Fruit fly (Drosophila melanogaster): ENCODE data around the gene Gmd.

Gmd gene

dm6 chr2L:4999389-5000032 is 22.7 kb upstream of the Gmd start (continued):
- TF ChIP-seq tio (GFP tag; optimal IDR thresholded peaks at IDR 0.05) (peak; percentile 51), ap (GFP tag; IDR thresholded peaks at IDR 0.05) (peak; percentile 49; the same call in 1 of the 2 replicates), CG30431 (GFP tag; optimal IDR thresholded peaks at IDR 0.05) (peak; percentile 70), Asciz (GFP tag; optimal IDR thresholded peaks at IDR 0.05) (peak; percentile 52), pho (GFP tag; optimal IDR thresholded peaks at IDR 0.05) (peak; percentile 2), shn (GFP tag; optimal IDR thresholded peaks at IDR 0.05) (peak; percentile 47), CG18262 (tag; optimal IDR thresholded peaks at IDR 0.05) (peak; percentile 65), br (optimal IDR thresholded peaks at IDR 0.05) (no peak), CG9932 (GFP tag; IDR thresholded peaks at IDR 0.05) (peak; percentile 73), CG34422 (GFP tag; IDR thresholded peaks at IDR 0.05) (peak; percentile 74; the same call in 2 of the 3 replicates), inv (GFP tag; IDR thresholded peaks at IDR 0.05; ENCODE audit: partially characterized antibody) (no peak), CG4730 (GFP tag; IDR thresholded peaks at IDR 0.05) (peak; percentile 49; the same call in 1 of the 2 replicates), oc (tag; optimal IDR thresholded peaks at IDR 0.05) (peak; percentile 17), MESR4 (GFP tag; optimal IDR thresholded peaks at IDR 0.05) (no peak), Nf-YC (tag; optimal IDR thresholded peaks at IDR 0.05) (peak; percentile 1), CG1647 (GFP tag; optimal IDR thresholded peaks at IDR 0.05) (peak; percentile 36), CG13894 (tag; optimal IDR thresholded peaks at IDR 0.05) (peak; percentile 33), pum (GFP tag; optimal IDR thresholded peaks at IDR 0.05) (peak; percentile 43), Chrac-16 (GFP tag; optimal IDR thresholded peaks at IDR 0.05) (peak; percentile 74), Kr (GFP tag; optimal IDR thresholded peaks at IDR 0.05) (no peak), Hr39 (optimal IDR thresholded peaks at IDR 0.05) (no peak), ssp (GFP tag; IDR thresholded peaks at IDR 0.05) (peak; percentile 44; the same call in 1 of the 2 replicates), CG13296 (GFP tag; optimal IDR thresholded peaks at IDR 0.05) (peak; percentile 36), CG18619 (GFP tag; optimal IDR thresholded peaks at IDR 0.05) (peak; percentile 48), CG10321 (GFP tag; IDR thresholded peaks at IDR 0.05) (no peak), Bteb2 (GFP tag; optimal IDR thresholded peaks at IDR 0.05) (peak; percentile 54), CG15073 (GFP tag; optimal IDR thresholded peaks at IDR 0.05) (peak; percentile 30), Fer1 (GFP tag; optimal IDR thresholded peaks at IDR 0.05) (peak; percentile 41), ac (GFP tag; optimal IDR thresholded peaks at IDR 0.05) (no peak), CG8359 (GFP tag; optimal IDR thresholded peaks at IDR 0.05; ENCODE audit: borderline replicate concordance) (peak; percentile 29), Xrp1 (GFP tag; IDR thresholded peaks at IDR 0.05) (peak; percentile 73), CG6654 (GFP tag; optimal IDR thresholded peaks at IDR 0.05) (peak; percentile 61), CG12236 (GFP tag; optimal IDR thresholded peaks at IDR 0.05) (no peak), CG34224 (GFP tag; IDR thresholded peaks at IDR 0.05; ENCODE audit: partially characterized antibody) (no peak), Adf1 (GFP tag; IDR thresholded peaks at IDR 0.05) (no peak), CG3163 (GFP tag; optimal IDR thresholded peaks at IDR 0.05) (no peak), CG30020 (tag; optimal IDR thresholded peaks at IDR 0.05) (no peak), CG4282 (GFP tag; optimal IDR thresholded peaks at IDR 0.05) (no peak), Mrtf (GFP tag; IDR thresholded peaks at IDR 0.05) (peak; percentile 77; the same call in 2 of the 3 replicates), CG2129 (GFP tag; IDR thresholded peaks at IDR 0.05; ENCODE audit: partially characterized antibody) (no peak), gem (tag; optimal IDR thresholded peaks at IDR 0.05) (peak; percentile 75), Drgx (GFP tag; IDR thresholded peaks at IDR 0.05) (peak; percentile 90), run (tag; optimal IDR thresholded peaks at IDR 0.05) (no peak), ase (GFP tag; IDR thresholded peaks at IDR 0.05) (peak; percentile 67), CG2678 (tag; optimal IDR thresholded peaks at IDR 0.05) (peak; percentile 77), dmrt99B (tag; optimal IDR thresholded peaks at IDR 0.05) (peak; percentile 71), CG7271 (tag; optimal IDR thresholded peaks at IDR 0.05) (no peak), Ets65A (GFP tag) (peak; percentile 93), CG31388 (GFP tag; optimal IDR thresholded peaks at IDR 0.05) (peak; percentile 24), gfzf (GFP tag; optimal IDR thresholded peaks at IDR 0.05) (no peak), CG12391 (tag; optimal IDR thresholded peaks at IDR 0.05) (peak; percentile 60)

Data from whole organism, embryonic.